Fruit fly (Drosophila melanogaster) whole organism, embryonic: Measurements from ENCODE around the gene CG14230.

Source experiments
- BEAF-32 ChIP-seq: fragments of 200-800 bp; sonication (Bioruptor generic); optimal IDR thresholded peaks from 3 replicates; lab custom pipeline; 2017; ENCODE audit warnings: missing biosample characterization, missing genetic modification characterization, mild to moderate bottlenecking, moderate library complexity, missing genetic modification reagents
- CG10979 ChIP-seq: fragments of 200-800 bp; sonication (Bioruptor generic); optimal IDR thresholded peaks from 2 replicates; lab custom pipeline; 2018; ENCODE audit warnings: missing biosample characterization, mild to moderate bottlenecking, missing genetic modification characterization, moderate library complexity
- CG12659 ChIP-seq: fragments of 200-800 bp; sonication (Bioruptor generic); optimal IDR thresholded peaks from 3 replicates; lab custom pipeline; 2017; ENCODE audit warnings: mild to moderate bottlenecking, missing biosample characterization, missing genetic modification reagents, missing genetic modification characterization
- CG14710 ChIP-seq: fragments of 200-800 bp; sonication (Bioruptor generic); optimal IDR thresholded peaks from 3 replicates; lab custom pipeline; 2019; ENCODE audit warnings: missing biosample characterization, mild to moderate bottlenecking, missing genetic modification characterization, moderate library complexity
- CG15696 ChIP-seq: fragments of 200-800 bp; sonication (Bioruptor generic); optimal IDR thresholded peaks from 2 replicates; lab custom pipeline; 2019; ENCODE audit warnings: missing biosample characterization, mild to moderate bottlenecking, missing genetic modification characterization, moderate library complexity
- CG17912 ChIP-seq: fragments of 200-800 bp; sonication (Bioruptor generic); optimal IDR thresholded peaks from 2 replicates; lab custom pipeline; 2018; ENCODE audit warnings: missing biosample characterization, mild to moderate bottlenecking, missing genetic modification characterization
- CG18011 ChIP-seq: fragments of 200-800 bp; sonication (Bioruptor generic); optimal IDR thresholded peaks from 2 replicates; lab custom pipeline; 2017; ENCODE audit warnings: missing biosample characterization, missing genetic modification characterization, mild to moderate bottlenecking, moderate library complexity, missing genotype
- CG2199 ChIP-seq: fragments of 200-800 bp; sonication (Bioruptor generic); IDR thresholded peaks from 3 replicates; pipeline ENCODE4 v1.3.6; 2022; ENCODE audit warnings: missing biosample characterization, missing genetic modification characterization
- CG2875 ChIP-seq: fragments of 200-800 bp; sonication (Bioruptor generic); optimal IDR thresholded peaks from 2 replicates; lab custom pipeline; 2017; ENCODE audit warnings: missing biosample characterization, mild to moderate bottlenecking, missing genetic modification characterization, missing genetic modification reagents
- CG2889 ChIP-seq: fragments of 200-800 bp; sonication (Bioruptor generic); IDR thresholded peaks from 3 replicates; pipeline ENCODE4 v1.3.6; 2022; ENCODE audit warnings: missing biosample characterization, missing genetic modification characterization
- CG34422 ChIP-seq: fragments of 200-800 bp; sonication (Bioruptor generic); IDR thresholded peaks from 3 replicates; pipeline ENCODE4 v1.3.6; 2022; ENCODE audit warnings: missing biosample characterization, missing genetic modification characterization
- CG4282 ChIP-seq: fragments of 200-800 bp; sonication (Bioruptor generic); optimal IDR thresholded peaks from 2 replicates; lab custom pipeline; 2016; ENCODE audit warnings: missing biosample characterization, missing genetic modification characterization
- CG4328 ChIP-seq: fragments of 200-800 bp; sonication (Bioruptor generic); optimal IDR thresholded peaks from 3 replicates; lab custom pipeline; 2017; ENCODE audit warnings: missing biosample characterization, missing genetic modification reagents, missing genetic modification characterization
- CG4404 ChIP-seq: fragments of 200-800 bp; sonication (Bioruptor generic); IDR thresholded peaks from 2 replicates; pipeline ENCODE4 v1.3.6; 2022; ENCODE audit warnings: missing biosample characterization, missing genetic modification characterization
- CG4424 ChIP-seq: fragments of 200-800 bp; sonication (Bioruptor generic); optimal IDR thresholded peaks from 3 replicates; lab custom pipeline; 2016; ENCODE audit warnings: missing biosample characterization, missing genetic modification characterization
- CG4707 ChIP-seq: fragments of 200-800 bp; sonication (Bioruptor generic); optimal IDR thresholded peaks from 2 replicates; lab custom pipeline; 2018; ENCODE audit warnings: missing biosample characterization, mild to moderate bottlenecking, missing genetic modification characterization, moderate library complexity
- CG5245 ChIP-seq: fragments of 200-800 bp; sonication (Bioruptor generic); optimal IDR thresholded peaks from 3 replicates; lab custom pipeline; 2016; ENCODE audit warnings: missing biosample characterization, missing genetic modification characterization
- CG6175 ChIP-seq: fragments of 200-800 bp; sonication (Bioruptor generic); IDR thresholded peaks from 3 replicates; pipeline ENCODE4 v1.3.6; 2022; ENCODE audit warnings: missing biosample characterization, missing genetic modification characterization
- CG6254 ChIP-seq: fragments of 200-800 bp; sonication (Bioruptor generic); optimal IDR thresholded peaks from 3 replicates; lab custom pipeline; 2017; ENCODE audit warnings: mild to moderate bottlenecking, missing biosample characterization, missing genetic modification reagents, missing genetic modification characterization
- CG7357 ChIP-seq: fragments of 200-800 bp; sonication (Bioruptor generic); IDR thresholded peaks from 3 replicates; pipeline ENCODE4 v1.3.6; 2022; ENCODE audit warnings: missing biosample characterization, missing genetic modification characterization
- CG7745 ChIP-seq: fragments of 200-800 bp; sonication (Bioruptor generic); optimal IDR thresholded peaks from 2 replicates; lab custom pipeline; 2018; ENCODE audit warnings: missing biosample characterization, mild to moderate bottlenecking, missing genetic modification characterization, moderate library complexity
- CG9932 ChIP-seq: fragments of 200-800 bp; sonication (Bioruptor generic); IDR thresholded peaks from 2 replicates; pipeline ENCODE4 v1.3.6; 2022; ENCODE audit warnings: missing biosample characterization, missing genetic modification characterization
- Dad ChIP-seq: fragments of 200-800 bp; sonication (Bioruptor generic); optimal IDR thresholded peaks from 3 replicates; lab custom pipeline; 2016; ENCODE audit warnings: missing biosample characterization, missing genetic modification characterization
- E2f1 ChIP-seq: fragments of 200-800 bp; sonication (Bioruptor generic); IDR thresholded peaks from 2 replicates; pipeline ENCODE4 v1.3.6; 2022; ENCODE audit warnings: missing biosample characterization, missing genetic modification characterization
- ERR ChIP-seq: fragments of 200-800 bp; sonication (Bioruptor generic); optimal IDR thresholded peaks from 2 replicates; lab custom pipeline; 2016; ENCODE audit warnings: missing biosample characterization, missing genetic modification characterization
- HHEX ChIP-seq: fragments of 200-800 bp; sonication (Bioruptor generic); optimal IDR thresholded peaks from 3 replicates; lab custom pipeline; 2017; ENCODE audit warnings: missing biosample characterization, mild to moderate bottlenecking, missing genetic modification characterization, missing genetic modification reagents
- HLH4C ChIP-seq: fragments of 200-800 bp; sonication (Bioruptor generic); IDR thresholded peaks from 3 replicates; pipeline ENCODE4 v1.3.6; 2022; ENCODE audit warnings: missing biosample characterization, missing genetic modification characterization; ENCODE audit not compliant: partially characterized antibody
- HLHmδ ChIP-seq: fragments of 200-800 bp; sonication (Bioruptor generic); optimal IDR thresholded peaks from 2 replicates; lab custom pipeline; 2018; ENCODE audit warnings: missing biosample characterization, mild to moderate bottlenecking, missing genetic modification characterization, moderate library complexity
- MTF-1 ChIP-seq: fragments of 200-800 bp; sonication (Bioruptor generic); optimal IDR thresholded peaks from 2 replicates; lab custom pipeline; 2018; ENCODE audit warnings: missing biosample characterization, mild to moderate bottlenecking, missing genetic modification characterization, borderline replicate concordance
- Myb ChIP-seq: fragments of 200-800 bp; sonication (Bioruptor generic); optimal IDR thresholded peaks from 2 replicates; lab custom pipeline; 2016; ENCODE audit warnings: missing biosample characterization, missing genetic modification characterization
- NK7.1 ChIP-seq: fragments of 200-800 bp; sonication (Bioruptor generic); optimal IDR thresholded peaks from 3 replicates; lab custom pipeline; 2016; ENCODE audit warnings: missing biosample characterization, missing genetic modification characterization
- Oaz ChIP-seq: fragments of 200-800 bp; sonication (Bioruptor generic); IDR thresholded peaks from 2 replicates; pipeline ENCODE4 v1.3.6; 2022; ENCODE audit warnings: missing biosample characterization, missing genetic modification characterization
- Oli ChIP-seq: fragments of 200-800 bp; sonication (Bioruptor generic); optimal IDR thresholded peaks from 2 replicates; lab custom pipeline; 2018; ENCODE audit warnings: missing biosample characterization, mild to moderate bottlenecking, missing genetic modification characterization, moderate library complexity
- Optix ChIP-seq: fragments of 200-800 bp; sonication (Bioruptor generic); IDR thresholded peaks from 3 replicates; pipeline ENCODE4 v1.3.6; 2022; ENCODE audit warnings: missing biosample characterization, missing genetic modification characterization
- Poxn ChIP-seq: fragments of 200-800 bp; sonication (Bioruptor generic); IDR thresholded peaks from 2 replicates; pipeline ENCODE4 v1.3.6; 2022; ENCODE audit warnings: missing biosample characterization, missing genetic modification characterization
- Rx ChIP-seq: fragments of 200-800 bp; sonication (Bioruptor generic); IDR thresholded peaks from 2 replicates; pipeline ENCODE4 v1.3.6; 2022; ENCODE audit warnings: missing biosample characterization, missing genetic modification characterization
- Sry-δ ChIP-seq: fragments of 200-800 bp; sonication (Bioruptor generic); optimal IDR thresholded peaks from 2 replicates; lab custom pipeline; 2016; ENCODE audit warnings: missing biosample characterization, missing genetic modification characterization
- Usf ChIP-seq: fragments of 200-800 bp; sonication (Bioruptor generic); optimal IDR thresholded peaks from 2 replicates; lab custom pipeline; 2017; ENCODE audit warnings: missing genotype, missing biosample characterization, missing genetic modification characterization
- ac ChIP-seq: fragments of 200-800 bp; sonication (Bioruptor generic); optimal IDR thresholded peaks from 3 replicates; lab custom pipeline; 2017; ENCODE audit warnings: missing biosample characterization, mild to moderate bottlenecking, missing genetic modification characterization
- bigmax ChIP-seq: fragments of 200-800 bp; sonication (Bioruptor generic); optimal IDR thresholded peaks from 2 replicates; lab custom pipeline; 2018; ENCODE audit warnings: missing biosample characterization, mild to moderate bottlenecking, missing genetic modification characterization
- br ChIP-seq: fragments of >200 bp; optimal IDR thresholded peaks from 2 replicates; lab custom pipeline; 2017
- crc ChIP-seq: fragments of 200-800 bp; sonication (Bioruptor generic); optimal IDR thresholded peaks from 2 replicates; lab custom pipeline; 2016; ENCODE audit warnings: missing biosample characterization, missing genetic modification characterization
- da ChIP-seq: fragments of 200-800 bp; sonication (Bioruptor generic); optimal IDR thresholded peaks from 2 replicates; lab custom pipeline; 2016; ENCODE audit warnings: missing biosample characterization, missing genetic modification characterization
- ewg ChIP-seq: fragments of 200-800 bp; sonication (Bioruptor generic); optimal IDR thresholded peaks from 3 replicates; lab custom pipeline; 2017; ENCODE audit warnings: mild to moderate bottlenecking, missing biosample characterization, missing genetic modification reagents, missing genetic modification characterization
- gsb ChIP-seq: fragments of 200-800 bp; sonication (Bioruptor generic); IDR thresholded peaks from 2 replicates; pipeline ENCODE4 v1.3.6; 2022; ENCODE audit warnings: missing biosample characterization, missing genetic modification characterization
- ham ChIP-seq: fragments of 200-800 bp; sonication (Bioruptor generic); IDR thresholded peaks from 2 replicates; pipeline ENCODE4 v1.3.6; 2022; ENCODE audit warnings: missing biosample characterization, missing genetic modification characterization
- ken ChIP-seq: fragments of 200-800 bp; sonication (Bioruptor generic); IDR thresholded peaks from 3 replicates; pipeline ENCODE4 v1.3.6; 2022; ENCODE audit warnings: missing biosample characterization, missing genetic modification characterization
- klu ChIP-seq: fragments of 200-800 bp; sonication (Bioruptor generic); IDR thresholded peaks from 2 replicates; pipeline ENCODE4 v1.3.6; 2022; ENCODE audit warnings: missing biosample characterization, missing genetic modification characterization
- pfk ChIP-seq: fragments of 200-800 bp; sonication (Bioruptor generic); optimal IDR thresholded peaks from 2 replicates; lab custom pipeline; 2018; ENCODE audit warnings: missing biosample characterization, mild to moderate bottlenecking, missing genetic modification characterization, moderate library complexity
- stc ChIP-seq: fragments of 200-800 bp; sonication (Bioruptor generic); IDR thresholded peaks from 2 replicates; pipeline ENCODE4 v1.3.6; 2022; ENCODE audit warnings: missing biosample characterization, missing genetic modification characterization
- zf30C ChIP-seq: fragments of 200-800 bp; sonication (Bioruptor generic); optimal IDR thresholded peaks from 3 replicates; lab custom pipeline; 2018; ENCODE audit warnings: missing biosample characterization, mild to moderate bottlenecking, missing genetic modification characterization
- zfh2 ChIP-seq: fragments of 200-800 bp; sonication (Bioruptor generic); optimal IDR thresholded peaks from 2 replicates; lab custom pipeline; 2016; ENCODE audit warnings: missing biosample characterization, missing genetic modification characterization

CG14230 gene

dm6 chrX:19665684-19666141 lies 38.3 kb upstream of the CG14230 start (continued):
- TF ChIP-seq MTF-1 (GFP tag; lab: Kevin White, UChicago) (no peak), CG7357 (GFP tag; lab: Robert Waterston, UW) (no peak), CG5245 (GFP tag; lab: Kevin White, UChicago) (no peak), HHEX (GFP tag; lab: Kevin White, UChicago) (no peak), CG2889 (peak; percentile 63; the same call in 1 of the 3 replicates), ham (GFP tag; lab: Robert Waterston, UW) (no peak), Optix (no peak), gsb (peak; percentile 48; the same call in 1 of the 2 replicates), HLH4C (GFP tag; lab: Robert Waterston, UW) (peak; percentile 57; the same call in 2 of the 3 replicates), CG7745 (no peak), E2f1 (peak; percentile 27; the same call in 1 of the 2 replicates), Myb (GFP tag; lab: Kevin White, UChicago) (no peak), BEAF-32 (no peak), CG10979 (tag; lab: Kevin White, UChicago) (no peak), Poxn (GFP tag; lab: Robert Waterston, UW) (no peak), ewg (GFP tag; lab: Kevin White, UChicago) (no peak), CG6254 (GFP tag; lab: Kevin White, UChicago) (no peak), CG6175 (GFP tag; lab: Robert Waterston, UW) (no peak), da (no peak), Oli (tag; lab: Kevin White, UChicago) (no peak), CG14710 (tag; lab: Kevin White, UChicago) (peak; percentile 3), CG2199 (GFP tag; lab: Robert Waterston, UW) (0 out of 3 replicates have a peak, but pooled peaks have one; percentile 61), CG4707 (no peak), CG34422 (GFP tag; lab: Robert Waterston, UW) (peak; percentile 66), bigmax (GFP tag; lab: Kevin White, UChicago) (no peak), ken (GFP tag; lab: Robert Waterston, UW) (peak; percentile 30; the same call in 1 of the 3 replicates), Usf (GFP tag; lab: Kevin White, UChicago) (no peak), CG4404 (GFP tag; lab: Robert Waterston, UW) (peak; percentile 55; the same call in 1 of the 2 replicates), CG18011 (GFP tag; lab: Kevin White, UChicago) (no peak), HLHmδ (GFP tag; lab: Kevin White, UChicago) (no peak), CG4328 (GFP tag; lab: Kevin White, UChicago) (no peak), ERR (GFP tag; lab: Kevin White, UChicago) (no peak), br (lab: Kevin White, UChicago) (no peak), CG15696 (no peak), Dad (GFP tag; lab: Kevin White, UChicago) (no peak), zfh2 (GFP tag; lab: Kevin White, UChicago) (peak; percentile 40), CG17912 (GFP tag; lab: Kevin White, UChicago) (no peak), klu (GFP tag; lab: Robert Waterston, UW) (no peak; the same call in 1 of the 2 replicates), Oaz (GFP tag; lab: Robert Waterston, UW) (no peak), Rx (GFP tag; lab: Robert Waterston, UW) (peak; percentile 52), stc (no peak), crc (GFP tag; lab: Kevin White, UChicago) (no peak), NK7.1 (GFP tag; lab: Kevin White, UChicago) (no peak), CG4424 (GFP tag; lab: Kevin White, UChicago) (no peak), ac (no peak), pfk (GFP tag; lab: Kevin White, UChicago) (no peak), CG2875 (GFP tag; lab: Kevin White, UChicago) (no peak), CG12659 (peak; percentile 3), CG4282 (no peak), Sry-δ (GFP tag; lab: Kevin White, UChicago) (no peak), zf30C (GFP tag; lab: Kevin White, UChicago) (no peak), CG9932 (GFP tag; lab: Robert Waterston, UW) (peak; percentile 84)
